Worm (Caenorhabditis elegans) whole organism, L2 larva: ENCODE data around the gene oac-37.

Experiments
- C34F6.9 ChIP-seq: fragments of 150-350 bp; optimal IDR thresholded peaks from 2 replicates; lab custom pipeline; 2014; ENCODE audit warnings: missing biosample characterization, missing genetic modification characterization
- F13H6.1 ChIP-seq: sonication (generic microtip); optimal IDR thresholded peaks from 2 replicates; lab custom pipeline; 2016; ENCODE audit warnings: missing genetic modification characterization, missing compliant biosample characterization
- Y55F3AM.14 ChIP-seq: fragments of 200-800 bp; sonication (Bioruptor generic); optimal IDR thresholded peaks from 2 replicates; lab custom pipeline; 2018; ENCODE audit warnings: mild to moderate bottlenecking, missing genetic modification characterization, missing compliant biosample characterization
- ZK546.5 ChIP-seq: sonication (generic microtip); optimal IDR thresholded peaks from 2 replicates; lab custom pipeline; 2017; ENCODE audit warnings: missing biosample characterization, missing genetic modification characterization
- ama-1 ChIP-seq: fragments of 150-350 bp; optimal IDR thresholded peaks from 2 replicates; lab custom pipeline; 2018; ENCODE audit warnings: inconsistent platforms
- ceh-16 ChIP-seq: fragments of 150-350 bp; optimal IDR thresholded peaks from 2 replicates; lab custom pipeline; 2014; ENCODE audit warnings: missing biosample characterization, missing genetic modification characterization
- crh-2 ChIP-seq: sonication (generic microtip); optimal IDR thresholded peaks from 2 replicates; lab custom pipeline; 2017; ENCODE audit warnings: missing biosample characterization, missing genetic modification characterization
- egl-27 ChIP-seq: sonication (generic microtip); optimal IDR thresholded peaks from 3 replicates; lab custom pipeline; 2017; ENCODE audit warnings: missing biosample characterization, missing genetic modification reagents, missing genetic modification characterization
- elt-3 ChIP-seq: sonication (generic microtip); optimal IDR thresholded peaks from 2 replicates; lab custom pipeline; 2017; ENCODE audit warnings: missing biosample characterization, missing genetic modification characterization
- fos-1 ChIP-seq: fragments of 150-350 bp; optimal IDR thresholded peaks from 2 replicates; lab custom pipeline; 2014; ENCODE audit warnings: missing biosample characterization, missing genetic modification characterization
- gmeb-1 ChIP-seq: fragments of 150-350 bp; optimal IDR thresholded peaks from 2 replicates; lab custom pipeline; 2014; ENCODE audit warnings: missing biosample characterization, missing genetic modification characterization
- lin-11 ChIP-seq: fragments of 150-350 bp; sonication (generic microtip); optimal IDR thresholded peaks from 2 replicates; lab custom pipeline; 2014; ENCODE audit warnings: missing biosample characterization, missing genetic modification characterization, inconsistent platforms, mixed read lengths
- lin-13 ChIP-seq: fragments of 150-350 bp; optimal IDR thresholded peaks from 2 replicates; lab custom pipeline; 2014; ENCODE audit warnings: missing biosample characterization, missing genetic modification reagents, missing genetic modification characterization
- lin-39 ChIP-seq: fragments of 150-350 bp; optimal IDR thresholded peaks from 2 replicates; lab custom pipeline; 2014; ENCODE audit warnings: missing biosample characterization, missing genetic modification reagents, missing genetic modification characterization
- lsy-2 ChIP-seq, 2 experiments: fragments of 150-350 bp in 1 of 2; sonication (generic microtip) in 1 of 2; optimal IDR thresholded peaks; 2 replicates each; lab custom pipeline; 2014 to 2017; ENCODE audit warnings: missing biosample characterization in 2 of 2, missing genetic modification characterization in 2 of 2
- mab-5 ChIP-seq: fragments of 150-350 bp; optimal IDR thresholded peaks from 2 replicates; lab custom pipeline; 2014; ENCODE audit warnings: missing biosample characterization, missing genetic modification characterization
- mdl-1 ChIP-seq, 2 experiments: fragments of 150-350 bp in 1 of 2; sonication (generic microtip) in 1 of 2; optimal IDR thresholded peaks; 2 replicates each; lab custom pipeline; 2017; ENCODE audit warnings: missing biosample characterization in 2 of 2, missing genetic modification characterization in 2 of 2
- nhr-11 ChIP-seq: fragments of 150-350 bp; optimal IDR thresholded peaks from 2 replicates; lab custom pipeline; 2014; ENCODE audit warnings: missing biosample characterization, missing genetic modification characterization
- nhr-12 ChIP-seq: fragments of 150-350 bp; optimal IDR thresholded peaks from 2 replicates; lab custom pipeline; 2014; ENCODE audit warnings: missing biosample characterization, missing genetic modification characterization
- nhr-129 ChIP-seq: fragments of 150-350 bp; optimal IDR thresholded peaks from 2 replicates; lab custom pipeline; 2014; ENCODE audit warnings: missing biosample characterization, missing genetic modification characterization
- nhr-21 ChIP-seq: fragments of 150-350 bp; optimal IDR thresholded peaks from 2 replicates; lab custom pipeline; 2014; ENCODE audit warnings: missing biosample characterization, missing genetic modification characterization
- nhr-23 ChIP-seq: fragments of 150-350 bp; optimal IDR thresholded peaks from 2 replicates; lab custom pipeline; 2014; ENCODE audit warnings: missing biosample characterization, missing genetic modification reagents, missing genetic modification characterization
- nhr-237 ChIP-seq: fragments of 150-350 bp; optimal IDR thresholded peaks from 2 replicates; lab custom pipeline; 2014; ENCODE audit warnings: missing biosample characterization, missing genetic modification characterization
- nhr-6 ChIP-seq: fragments of 150-350 bp; optimal IDR thresholded peaks from 2 replicates; lab custom pipeline; 2014; ENCODE audit warnings: missing biosample characterization, missing genetic modification characterization
- nhr-77 ChIP-seq: fragments of 150-350 bp; optimal IDR thresholded peaks from 2 replicates; lab custom pipeline; 2014; ENCODE audit warnings: missing biosample characterization, missing genetic modification characterization
- peb-1 ChIP-seq: fragments of 150-350 bp; optimal IDR thresholded peaks from 2 replicates; lab custom pipeline; 2014; ENCODE audit warnings: missing biosample characterization, missing genetic modification characterization
- skn-1 ChIP-seq: sonication (generic microtip); optimal IDR thresholded peaks from 2 replicates; lab custom pipeline; 2017; ENCODE audit warnings: missing biosample characterization, missing genetic modification characterization
- sma-3 ChIP-seq: sonication (generic microtip); optimal IDR thresholded peaks from 2 replicates; lab custom pipeline; 2016; ENCODE audit warnings: missing genetic modification reagents, missing genetic modification characterization, missing compliant biosample characterization
- sma-9 ChIP-seq, 2 experiments: fragments of 150-350 bp in 1 of 2; sonication (generic microtip) in 1 of 2; optimal IDR thresholded peaks; 2 replicates each; lab custom pipeline; 2014 to 2016; ENCODE audit warnings: missing genetic modification characterization in 2 of 2, mild to moderate bottlenecking in 1 of 2, missing biosample characterization in 1 of 2, missing compliant biosample characterization in 1 of 2, missing genetic modification reagents in 1 of 2, moderate library complexity in 1 of 2
- snpc-4 ChIP-seq: fragments of 150-350 bp; optimal IDR thresholded peaks from 2 replicates; lab custom pipeline; 2014; ENCODE audit warnings: missing biosample characterization, missing genetic modification characterization
- unc-39 ChIP-seq: fragments of 150-350 bp; optimal IDR thresholded peaks from 2 replicates; lab custom pipeline; 2014; ENCODE audit warnings: missing biosample characterization, missing genetic modification characterization
- unc-55 ChIP-seq: fragments of 150-350 bp; sonication (generic microtip); optimal IDR thresholded peaks from 3 replicates; lab custom pipeline; 2014; ENCODE audit warnings: missing biosample characterization, missing genetic modification reagents, missing genetic modification characterization
- unc-62 ChIP-seq: fragments of 150-350 bp; optimal IDR thresholded peaks from 2 replicates; lab custom pipeline; 2014; ENCODE audit warnings: missing biosample characterization, missing genetic modification reagents, missing genetic modification characterization
- ztf-1 ChIP-seq: fragments of 200-800 bp; sonication (Bioruptor generic); conservative IDR thresholded peaks from 2 replicates; pipeline ENCODE4 v1.3.6; 2022; ENCODE audit warnings: missing genetic modification characterization, missing compliant biosample characterization
- ztf-4 ChIP-seq: fragments of 150-350 bp; optimal IDR thresholded peaks from 2 replicates; lab custom pipeline; 2014; ENCODE audit warnings: missing biosample characterization, missing genetic modification characterization

Gene oac-37

ce11 chrIV:14137063-14137462 lies 8.6 kb upstream of the oac-37 start, which contains the start of gene srz-31:
srz-31 (plus strand) TSS chrIV:14137363.
- TF ChIP-seq elt-3: no peak
- no peak for TF ChIP-seq lin-13
- no peak for TF ChIP-seq unc-62 (GFP tag; lab: Kevin White, UChicago)
- TF ChIP-seq C34F6.9 (tag; lab: Kevin White, UChicago): no peak
- TF ChIP-seq mdl-1 (tag; optimal IDR thresholded peaks at IDR 0.05; lab: Kevin White, UChicago): no peak
- TF ChIP-seq nhr-129 (tag; lab: Kevin White, UChicago): no peak
- no peak for TF ChIP-seq nhr-77
- no peak for TF ChIP-seq ama-1 (lab: Kevin White, UChicago)
- TF ChIP-seq lin-11: no peak
- no peak for TF ChIP-seq Y55F3AM.14 (GFP tag; lab: Kevin White, UChicago)
- no peak for TF ChIP-seq gmeb-1 (tag; lab: Kevin White, UChicago)
- no peak for TF ChIP-seq crh-2 (tag; lab: Kevin White, UChicago)
- TF ChIP-seq sma-9 (GFP tag; optimal IDR thresholded peaks at IDR 0.05; lab: Kevin White, UChicago): no peak
- TF ChIP-seq sma-9 (tag; optimal IDR thresholded peaks at IDR 0.05; lab: Kevin White, UChicago): no peak

ce11 chrIV:14143042-14143441 lies 2.7 kb upstream of the oac-37 start:
- TF ChIP-seq nhr-11 (no peak), egl-27 (tag; lab: Kevin White, UChicago) (no peak), nhr-12 (tag; lab: Kevin White, UChicago) (no peak), crh-2 (tag; lab: Kevin White, UChicago) (no peak), elt-3 (no peak), ceh-16 (tag; lab: Kevin White, UChicago) (no peak), mab-5 (tag; lab: Kevin White, UChicago) (no peak), Y55F3AM.14 (GFP tag; lab: Kevin White, UChicago) (no peak), sma-3 (GFP tag; lab: Kevin White, UChicago) (no peak), fos-1 (tag; lab: Kevin White, UChicago) (no peak), mdl-1 (tag; optimal IDR thresholded peaks at IDR 0.05; lab: Kevin White, UChicago) (no peak), nhr-21 (tag; lab: Kevin White, UChicago) (no peak), lsy-2 (tag; optimal IDR thresholded peaks at IDR 0.05; lab: Kevin White, UChicago) (no peak), unc-62 (GFP tag; lab: Kevin White, UChicago) (no peak), unc-55 (no peak), ama-1 (lab: Kevin White, UChicago) (no peak), F13H6.1 (tag; lab: Kevin White, UChicago) (no peak), snpc-4 (no peak)
- TF ChIP-seq, all 48 proteins: peak for 0

- TF ChIP-seq nhr-237 (no peak), unc-62 (GFP tag; lab: Kevin White, UChicago) (no peak), lin-39 (no peak), nhr-6 (tag; lab: Kevin White, UChicago) (no peak), crh-2 (tag; lab: Kevin White, UChicago) (no peak), mdl-1 (tag; optimal IDR thresholded peaks at IDR 0.05; lab: Kevin White, UChicago) (no peak)
Observed at ce11 chrIV:14153261-14153660, 7.6 kb downstream of the oac-37 start, which contains the start of gene oac-38. oac-38 (minus strand) TSS chrIV:14153361.

- no peak for TF ChIP-seq sma-9 (GFP tag; optimal IDR thresholded peaks at IDR 0.05; lab: Kevin White, UChicago)
- no peak for TF ChIP-seq sma-9 (tag; optimal IDR thresholded peaks at IDR 0.05; lab: Kevin White, UChicago)
- no peak for TF ChIP-seq nhr-12 (tag; lab: Kevin White, UChicago)
- no peak for TF ChIP-seq unc-62 (GFP tag; lab: Kevin White, UChicago)
- TF ChIP-seq elt-3: no peak
- TF ChIP-seq skn-1 (tag; lab: Kevin White, UChicago): no peak
- TF ChIP-seq F13H6.1 (tag; lab: Kevin White, UChicago): no peak
- TF ChIP-seq lsy-2 (tag; optimal IDR thresholded peaks at IDR 0.05; lab: Kevin White, UChicago): no peak
- TF ChIP-seq snpc-4: no peak
- TF ChIP-seq peb-1: no peak
- TF ChIP-seq lin-13: no peak
- TF ChIP-seq ZK546.5 (tag; lab: Kevin White, UChicago): no peak
- TF ChIP-seq ztf-1 (GFP tag; lab: Robert Waterston, UW): no peak
- no peak for TF ChIP-seq unc-39
- no peak for TF ChIP-seq nhr-129 (tag; lab: Kevin White, UChicago)
Observed at ce11 chrIV:14158086-14158485, 12.4 kb downstream of the oac-37 start, which contains the start of gene R05A10.8. R05A10.8 (minus strand) TSS chrIV:14158186.

ce11 chrIV:14162772-14163171 lies 17.1 kb downstream of the oac-37 start, which contains the start of gene R05A10.7:
R05A10.7 (minus strand) TSS chrIV:14162872.
- TF ChIP-seq mdl-1 (tag; optimal IDR thresholded peaks at IDR 0.05; lab: Kevin White, UChicago) (no peak), nhr-12 (tag; lab: Kevin White, UChicago) (no peak), nhr-23 (tag; lab: Kevin White, UChicago) (no peak), unc-62 (GFP tag; lab: Kevin White, UChicago) (no peak), lin-39 (no peak), nhr-77 (no peak), lsy-2 (tag; optimal IDR thresholded peaks at IDR 0.05; lab: Kevin White, UChicago) (no peak), snpc-4 (no peak), ztf-4 (no peak), ZK546.5 (tag; lab: Kevin White, UChicago) (no peak), ama-1 (lab: Kevin White, UChicago) (no peak), unc-39 (no peak)
